Worm (Caenorhabditis elegans): ENCODE results near the gene clec-265.

Gene clec-265

ce11 chrX:3040609-3041008 lies 9.0 kb downstream of the clec-265 start:
- peak; percentile 85 for TF ChIP-seq ceh-31 (tag; optimal IDR thresholded peaks at IDR 0.05)
- no peak for TF ChIP-seq fkh-10 (GFP tag; optimal IDR thresholded peaks at IDR 0.05)
- TF ChIP-seq lin-11 (tag; optimal IDR thresholded peaks at IDR 0.05): no peak
- TF ChIP-seq rnt-1 (tag; optimal IDR thresholded peaks at IDR 0.05): no peak
- no peak for TF ChIP-seq ets-4 (tag; optimal IDR thresholded peaks at IDR 0.05)

DNA sequence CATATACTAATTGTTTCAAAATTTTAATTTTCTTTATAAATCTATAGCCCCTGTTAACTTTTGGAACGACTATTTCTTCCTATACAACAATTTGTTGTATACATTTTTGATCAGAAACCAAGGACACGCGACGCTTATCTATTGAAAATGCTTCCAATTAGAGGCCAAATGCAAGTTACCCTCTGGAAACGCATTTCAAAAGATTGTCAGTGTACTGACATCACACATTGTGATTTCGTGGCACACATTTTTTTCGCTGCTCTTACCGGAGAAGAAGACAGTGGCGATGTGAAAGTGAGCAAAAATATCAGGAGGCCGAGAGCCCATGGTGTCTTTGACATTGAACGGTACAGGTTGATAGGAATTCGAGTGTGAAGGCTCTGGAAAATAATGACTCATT lies 13.9 kb downstream of the clec-265 start, which contains the start of gene cnnm-3:
Gene cnnm-3 (minus strand): TSS at position 382 of the 400 bp plus-strand sequence.
- TF ChIP-seq ceh-6 (GFP tag; optimal IDR thresholded peaks at IDR 0.05): no peak
- TF ChIP-seq pha-4 (tag; optimal IDR thresholded peaks at IDR 0.05): no peak
- no peak for TF ChIP-seq ahr-1 (tag; optimal IDR thresholded peaks at IDR 0.05)
- TF ChIP-seq gmeb-2 (tag; optimal IDR thresholded peaks at IDR 0.05): no peak
- no peak for TF ChIP-seq ceh-18 (tag; optimal IDR thresholded peaks at IDR 0.05)
- TF ChIP-seq dve-1 (tag; optimal IDR thresholded peaks at IDR 0.05): no peak
- TF ChIP-seq pros-1 (tag; optimal IDR thresholded peaks at IDR 0.05): no peak
- TF ChIP-seq unc-3 (GFP tag; conservative IDR thresholded peaks at IDR 0.05): no peak
- TF ChIP-seq unc-3 (tag; optimal IDR thresholded peaks at IDR 0.05): no peak
- TF ChIP-seq K09A11.1 (tag; optimal IDR thresholded peaks at IDR 0.05; ENCODE audit: insufficient read depth): no peak
- no peak for TF ChIP-seq rnt-1 (tag; optimal IDR thresholded peaks at IDR 0.05)
- TF ChIP-seq pag-3 (tag; optimal IDR thresholded peaks at IDR 0.05; ENCODE audit: borderline replicate concordance): no peak
- no peak for TF ChIP-seq zip-5 (tag; optimal IDR thresholded peaks at IDR 0.05)
- TF ChIP-seq syd-9 (tag; optimal IDR thresholded peaks at IDR 0.05): no peak
- no peak for TF ChIP-seq sdc-2 (tag; optimal IDR thresholded peaks at IDR 0.05)
- TF ChIP-seq fkh-10 (GFP tag; optimal IDR thresholded peaks at IDR 0.05): no peak
- no peak for TF ChIP-seq C08G9.2 (tag; optimal IDR thresholded peaks at IDR 0.05)
- TF ChIP-seq sox-4 (tag; optimal IDR thresholded peaks at IDR 0.05): no peak

ce11 chrX:3047224-3047623 lies 15.6 kb downstream of the clec-265 start:
- TF ChIP-seq ceh-18 (tag; optimal IDR thresholded peaks at IDR 0.05): no peak
- no peak for TF ChIP-seq ama-1 (optimal IDR thresholded peaks at IDR 0.05)
- no peak for TF ChIP-seq ceh-34 (tag; optimal IDR thresholded peaks at IDR 0.05)
- no peak for TF ChIP-seq ztf-16 (tag; optimal IDR thresholded peaks at IDR 0.05)
- TF ChIP-seq K02D7.2 (tag; optimal IDR thresholded peaks at IDR 0.05): no peak
- TF ChIP-seq tbx-2 (tag; optimal IDR thresholded peaks at IDR 0.05): no peak
- TF ChIP-seq ceh-30 (tag; optimal IDR thresholded peaks at IDR 0.05): no peak
- TF ChIP-seq fkh-10 (GFP tag; optimal IDR thresholded peaks at IDR 0.05): no peak
- no peak for TF ChIP-seq ceh-48 (tag; optimal IDR thresholded peaks at IDR 0.05)

- TF ChIP-seq elt-2 (tag; optimal IDR thresholded peaks at IDR 0.05) (no peak), fkh-6 (tag; optimal IDR thresholded peaks at IDR 0.05) (no peak), ahr-1 (tag; optimal IDR thresholded peaks at IDR 0.05) (no peak), tbx-2 (tag; optimal IDR thresholded peaks at IDR 0.05) (no peak), rnt-1 (tag; optimal IDR thresholded peaks at IDR 0.05) (no peak), ceh-48 (tag; optimal IDR thresholded peaks at IDR 0.05) (no peak), ceh-14 (tag; optimal IDR thresholded peaks at IDR 0.05) (no peak), dve-1 (tag; optimal IDR thresholded peaks at IDR 0.05) (no peak), ceh-45 (GFP tag; IDR thresholded peaks at IDR 0.05) (no peak), nhr-232 (tag; optimal IDR thresholded peaks at IDR 0.05) (no peak), unc-55 (GFP tag; optimal IDR thresholded peaks at IDR 0.05) (no peak)
Measured at ce11 chrX:3048696-3049095, 17.1 kb downstream of the clec-265 start.

DNA sequence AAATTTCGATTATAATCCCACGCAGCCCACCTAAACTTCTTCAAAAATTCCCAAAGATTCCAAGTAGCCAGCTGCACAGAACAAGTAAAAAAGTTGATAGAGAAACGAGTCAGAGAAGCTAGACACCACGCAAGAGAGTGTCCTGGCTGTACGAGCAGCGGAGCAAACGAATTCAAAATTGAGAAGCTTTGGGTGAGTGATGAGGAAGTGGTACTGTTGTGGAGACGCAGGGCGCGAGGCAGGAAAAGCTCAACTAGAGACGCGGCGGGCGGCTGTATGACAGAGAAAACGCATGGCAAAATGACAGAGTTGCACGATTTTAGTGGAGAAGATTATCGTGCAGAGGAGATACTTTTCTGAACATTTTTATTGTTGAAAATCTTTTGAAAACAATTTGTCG lies 17.6 kb downstream of the clec-265 start:
- TF ChIP-seq syd-9 (tag; optimal IDR thresholded peaks at IDR 0.05) (no peak), unc-42 (tag; optimal IDR thresholded peaks at IDR 0.05) (peak; percentile 72), ceh-31 (tag; optimal IDR thresholded peaks at IDR 0.05) (peak; percentile 98), sdc-2 (tag; optimal IDR thresholded peaks at IDR 0.05) (peak; percentile 58), ceh-18 (tag; optimal IDR thresholded peaks at IDR 0.05) (peak; percentile 56), npax-4 (tag; optimal IDR thresholded peaks at IDR 0.05) (no peak), pag-3 (tag; optimal IDR thresholded peaks at IDR 0.05; ENCODE audit: borderline replicate concordance) (no peak), unc-55 (GFP tag; optimal IDR thresholded peaks at IDR 0.05) (peak; percentile 55), T23F11.4 (GFP tag; optimal IDR thresholded peaks at IDR 0.05) (no peak), C08G9.2 (tag; optimal IDR thresholded peaks at IDR 0.05) (no peak), rnt-1 (tag; optimal IDR thresholded peaks at IDR 0.05) (no peak)

All from whole organism, late embryonic.